Fruit fly (Drosophila melanogaster) whole organism, embryonic: ENCODE measurements around the gene Fign.
A peak's percentile ranks its signal among the peaks of the same experiment; 100 is the strongest.

ENCODE experiments used
- Atf3 ChIP-seq: fragments of 200-800 bp; sonication (Bioruptor generic); optimal IDR thresholded peaks from 3 replicates; lab custom pipeline; 2016; ENCODE audit warnings: missing biosample characterization, missing genetic modification characterization
- Bgb ChIP-seq: fragments of 200-800 bp; sonication (Bioruptor generic); IDR thresholded peaks from 2 replicates; pipeline ENCODE4 v1.3.6; 2022; ENCODE audit warnings: missing biosample characterization, missing genetic modification characterization; ENCODE audit not compliant: partially characterized antibody
- CG10267 ChIP-seq: fragments of 200-800 bp; sonication (Bioruptor generic); optimal IDR thresholded peaks from 2 replicates; lab custom pipeline; 2018; ENCODE audit warnings: missing biosample characterization, mild to moderate bottlenecking, missing genetic modification characterization, moderate library complexity
- CG11696 ChIP-seq: fragments of 200-800 bp; sonication (Bioruptor generic); IDR thresholded peaks from 2 replicates; pipeline ENCODE4 v1.3.6; 2022; ENCODE audit warnings: missing biosample characterization, missing genetic modification characterization
- CG11723 ChIP-seq: fragments of 200-800 bp; sonication (Bioruptor generic); optimal IDR thresholded peaks from 2 replicates; lab custom pipeline; 2017; ENCODE audit warnings: missing biosample characterization, mild to moderate bottlenecking, missing genetic modification characterization
- CG12104 ChIP-seq: fragments of 200-800 bp; sonication (Bioruptor generic); optimal IDR thresholded peaks from 3 replicates; lab custom pipeline; 2016; ENCODE audit warnings: missing biosample characterization, missing genetic modification characterization
- CG12155 ChIP-seq: fragments of 200-800 bp; sonication (Bioruptor generic); optimal IDR thresholded peaks from 3 replicates; lab custom pipeline; 2016; ENCODE audit warnings: missing biosample characterization, missing genetic modification characterization
- CG1602 ChIP-seq: fragments of 200-800 bp; sonication (Bioruptor generic); optimal IDR thresholded peaks from 3 replicates; lab custom pipeline; 2016; ENCODE audit warnings: missing biosample characterization, missing genetic modification characterization
- CG1832 ChIP-seq: fragments of 200-800 bp; sonication (Bioruptor generic); optimal IDR thresholded peaks from 2 replicates; lab custom pipeline; 2017; ENCODE audit warnings: missing biosample characterization, mild to moderate bottlenecking, missing genetic modification characterization, inconsistent platforms
- CG4820 ChIP-seq: fragments of 200-800 bp; sonication (Bioruptor generic); optimal IDR thresholded peaks from 3 replicates; lab custom pipeline; 2016; ENCODE audit warnings: missing biosample characterization, missing genetic modification characterization
- CG6765 ChIP-seq: fragments of 200-800 bp; sonication (Bioruptor generic); optimal IDR thresholded peaks from 3 replicates; lab custom pipeline; 2017; ENCODE audit warnings: missing biosample characterization, mild to moderate bottlenecking, missing genetic modification characterization
- CG6854 ChIP-seq: fragments of 200-800 bp; sonication (Bioruptor generic); optimal IDR thresholded peaks from 3 replicates; lab custom pipeline; 2017; ENCODE audit warnings: missing biosample characterization, mild to moderate bottlenecking, missing genetic modification characterization
- CG7928 ChIP-seq: fragments of 200-800 bp; sonication (Bioruptor generic); optimal IDR thresholded peaks from 2 replicates; lab custom pipeline; 2017; ENCODE audit warnings: missing biosample characterization, mild to moderate bottlenecking, missing genetic modification characterization
- CG8089 ChIP-seq: fragments of 200-800 bp; sonication (Bioruptor generic); optimal IDR thresholded peaks from 3 replicates; lab custom pipeline; 2016; ENCODE audit warnings: missing biosample characterization, missing genetic modification characterization
- CkIIα-i1 ChIP-seq: fragments of 200-800 bp; sonication (Bioruptor generic); IDR thresholded peaks from 2 replicates; pipeline ENCODE4 v1.3.6; 2022; ENCODE audit warnings: missing biosample characterization, missing genetic modification characterization
- Deaf1 ChIP-seq: fragments of 200-800 bp; optimal IDR thresholded peaks from 3 replicates; lab custom pipeline; 2019; ENCODE audit warnings: missing biosample characterization, mild to moderate bottlenecking, missing genetic modification characterization, moderate library complexity
- Elba2 ChIP-seq: fragments of 200-800 bp; sonication (Bioruptor generic); optimal IDR thresholded peaks from 3 replicates; lab custom pipeline; 2016; ENCODE audit warnings: missing biosample characterization, missing genetic modification characterization
- HLH3B ChIP-seq: fragments of 200-800 bp; sonication (Bioruptor generic); IDR thresholded peaks from 2 replicates; pipeline ENCODE4 v1.3.6; 2022; ENCODE audit warnings: missing biosample characterization, missing genetic modification characterization
- Hr39 ChIP-seq: fragments of >200 bp; optimal IDR thresholded peaks from 2 replicates; lab custom pipeline; 2017
- Lhr ChIP-seq: fragments of 200-800 bp; sonication (Bioruptor generic); optimal IDR thresholded peaks from 3 replicates; lab custom pipeline; 2017; ENCODE audit warnings: mild to moderate bottlenecking, missing biosample characterization, missing genetic modification reagents, missing genetic modification characterization
- NFAT ChIP-seq: fragments of 200-800 bp; sonication (Bioruptor generic); IDR thresholded peaks from 2 replicates; pipeline ENCODE4 v1.3.6; 2022; ENCODE audit warnings: missing biosample characterization, missing genetic modification characterization
- Rfx ChIP-seq: fragments of 200-800 bp; sonication (Bioruptor generic); IDR thresholded peaks from 2 replicates; pipeline ENCODE4 v1.3.6; 2022; ENCODE audit warnings: missing biosample characterization, missing genetic modification characterization
- Scr ChIP-seq: fragments of 200-800 bp; sonication (Bioruptor generic); IDR thresholded peaks from 2 replicates; pipeline ENCODE4 v1.3.6; 2022; ENCODE audit warnings: missing biosample characterization, missing genetic modification characterization; ENCODE audit not compliant: partially characterized antibody
- Vsx1 ChIP-seq: fragments of 200-800 bp; sonication (Bioruptor generic); optimal IDR thresholded peaks from 2 replicates; lab custom pipeline; 2017; ENCODE audit warnings: missing biosample characterization, mild to moderate bottlenecking, missing genetic modification characterization, missing genetic modification reagents
- Xbp1 ChIP-seq: fragments of 200-800 bp; sonication (Bioruptor generic); optimal IDR thresholded peaks from 3 replicates; lab custom pipeline; 2016; ENCODE audit warnings: missing biosample characterization, mild to moderate bottlenecking, missing genetic modification characterization
- al ChIP-seq: fragments of 200-800 bp; sonication (Bioruptor generic); IDR thresholded peaks from 2 replicates; pipeline ENCODE4 v1.3.6; 2022; ENCODE audit warnings: missing biosample characterization, missing genetic modification characterization
- amos ChIP-seq: fragments of 200-800 bp; sonication (Bioruptor generic); IDR thresholded peaks from 2 replicates; pipeline ENCODE4 v1.3.6; 2022; ENCODE audit warnings: missing biosample characterization, missing genetic modification characterization; ENCODE audit not compliant: partially characterized antibody
- aop ChIP-seq: fragments of 200-800 bp; sonication (Bioruptor generic); IDR thresholded peaks from 2 replicates; pipeline ENCODE4 v1.3.6; 2022; ENCODE audit warnings: missing biosample characterization, missing genetic modification characterization
- ara ChIP-seq: fragments of 200-800 bp; sonication (Bioruptor generic); IDR thresholded peaks from 2 replicates; pipeline ENCODE4 v1.3.6; 2022; ENCODE audit warnings: missing biosample characterization, missing genetic modification characterization
- cas ChIP-seq: fragments of 200-800 bp; sonication (Bioruptor generic); IDR thresholded peaks from 2 replicates; pipeline ENCODE4 v1.3.6; 2022; ENCODE audit warnings: missing biosample characterization, missing genetic modification characterization
- corto ChIP-seq: fragments of 200-800 bp; sonication (Bioruptor generic); optimal IDR thresholded peaks from 2 replicates; lab custom pipeline; 2016; ENCODE audit warnings: missing biosample characterization, mild to moderate bottlenecking, missing genetic modification characterization, moderate library complexity
- crp ChIP-seq, 2 experiments: fragments of 200-800 bp; sonication (Bioruptor generic); optimal IDR thresholded peaks; 2 replicates in 1 of 2; 3 replicates in 1 of 2; lab custom pipeline; 2017; ENCODE audit warnings: missing biosample characterization in 2 of 2, missing genetic modification characterization in 2 of 2, mild to moderate bottlenecking in 1 of 2, moderate library complexity in 1 of 2
- dimm ChIP-seq: fragments of 200-800 bp; sonication (Bioruptor generic); IDR thresholded peaks from 2 replicates; pipeline ENCODE4 v1.3.6; 2022; ENCODE audit warnings: missing biosample characterization, missing genetic modification characterization
- disco-r ChIP-seq: fragments of 200-800 bp; sonication (Bioruptor generic); optimal IDR thresholded peaks from 2 replicates; lab custom pipeline; 2016; ENCODE audit warnings: missing biosample characterization, missing genetic modification characterization
- ind ChIP-seq: fragments of 200-800 bp; sonication (Bioruptor generic); optimal IDR thresholded peaks from 3 replicates; lab custom pipeline; 2016; ENCODE audit warnings: missing biosample characterization, missing genetic modification characterization
- kni ChIP-seq: fragments of 200-800 bp; sonication (Bioruptor generic); optimal IDR thresholded peaks from 3 replicates; lab custom pipeline; 2017; ENCODE audit warnings: mild to moderate bottlenecking, missing biosample characterization, missing genetic modification reagents, missing genetic modification characterization
- lbe ChIP-seq: fragments of 200-800 bp; sonication (Bioruptor generic); optimal IDR thresholded peaks from 2 replicates; lab custom pipeline; 2016; ENCODE audit warnings: missing biosample characterization, mild to moderate bottlenecking, missing genetic modification characterization
- luna ChIP-seq: fragments of 200-800 bp; sonication (Bioruptor generic); optimal IDR thresholded peaks from 2 replicates; lab custom pipeline; 2016; ENCODE audit warnings: missing biosample characterization, missing genetic modification characterization
- otp ChIP-seq: fragments of 200-800 bp; sonication (Bioruptor generic); IDR thresholded peaks from 3 replicates; pipeline ENCODE4, ENCODE4 v1.3.6; 2022; ENCODE audit warnings: missing biosample characterization, missing genetic modification characterization
- p53 ChIP-seq: fragments of 200-800 bp; sonication (Bioruptor generic); optimal IDR thresholded peaks from 2 replicates; lab custom pipeline; 2016; ENCODE audit warnings: missing biosample characterization, missing genetic modification characterization
- pita ChIP-seq: fragments of 200-800 bp; sonication (Bioruptor generic); optimal IDR thresholded peaks from 2 replicates; lab custom pipeline; 2017; ENCODE audit warnings: missing biosample characterization, mild to moderate bottlenecking, missing genetic modification characterization
- rib ChIP-seq: fragments of 200-800 bp; sonication (Bioruptor generic); IDR thresholded peaks from 2 replicates; pipeline ENCODE4 v1.3.6; 2022; ENCODE audit warnings: missing biosample characterization, missing genetic modification characterization
- scrt ChIP-seq: fragments of 200-800 bp; sonication (Bioruptor generic); optimal IDR thresholded peaks from 2 replicates; lab custom pipeline; 2018; ENCODE audit warnings: missing biosample characterization, mild to moderate bottlenecking, missing genetic modification characterization, moderate library complexity
- shn ChIP-seq: fragments of 200-800 bp; sonication (Bioruptor generic); optimal IDR thresholded peaks from 3 replicates; lab custom pipeline; 2016; ENCODE audit warnings: missing biosample characterization, missing genetic modification characterization
- slp2 ChIP-seq: fragments of 200-800 bp; sonication (Bioruptor generic); optimal IDR thresholded peaks from 2 replicates; lab custom pipeline; 2016; ENCODE audit warnings: missing biosample characterization, missing genetic modification characterization
- sug ChIP-seq: fragments of 200-800 bp; optimal IDR thresholded peaks from 2 replicates; lab custom pipeline; 2019; ENCODE audit warnings: missing biosample characterization, mild to moderate bottlenecking, missing genetic modification characterization, moderate library complexity
- toy ChIP-seq: fragments of 200-800 bp; sonication (Bioruptor generic); IDR thresholded peaks from 2 replicates; pipeline ENCODE4 v1.3.6; 2022; ENCODE audit warnings: missing biosample characterization, missing genetic modification characterization
- tx ChIP-seq: fragments of 200-800 bp; sonication (Bioruptor generic); optimal IDR thresholded peaks from 2 replicates; lab custom pipeline; 2016; ENCODE audit warnings: missing biosample characterization, missing genetic modification characterization
- unc-4 ChIP-seq: fragments of 200-800 bp; sonication (Bioruptor generic); IDR thresholded peaks from 2 replicates; pipeline ENCODE4 v1.3.6; 2022; ENCODE audit warnings: missing biosample characterization, missing genetic modification characterization; ENCODE audit not compliant: partially characterized antibody
- usp ChIP-seq: fragments of >200 bp; optimal IDR thresholded peaks from 2 replicates; lab custom pipeline; 2017; ENCODE audit warnings: missing biosample characterization, missing genetic modification characterization

Fign gene

dm6 chr2L:3301755-3302499, 17.7 kb downstream of the Fign start (continued):
- TF ChIP-seq CG6854 (GFP tag; lab: Kevin White, UChicago) (peak; percentile 99), shn (peak; percentile 99), CG1832 (GFP tag; lab: Kevin White, UChicago) (no peak), Xbp1 (peak; percentile 100), CG4820 (peak; percentile 99), aop (GFP tag; lab: Robert Waterston, UW) (peak; percentile 99), Scr (GFP tag; lab: Robert Waterston, UW) (peak; percentile 36; the same call in 1 of the 2 replicates), HLH3B (peak; percentile 99), rib (GFP tag; lab: Robert Waterston, UW) (peak; percentile 100), CG6765 (peak; percentile 99), amos (peak; percentile 20; the same call in 1 of the 2 replicates), CG10267 (tag; lab: Kevin White, UChicago) (peak; percentile 97), NFAT (GFP tag; lab: Robert Waterston, UW) (peak; percentile 100), usp (GFP tag; lab: Kevin White, UChicago) (no peak), p53 (peak; percentile 99), corto (GFP tag; lab: Kevin White, UChicago) (peak; percentile 99), CG12155 (GFP tag; lab: Kevin White, UChicago) (peak; percentile 99), CG12104 (peak; percentile 99), scrt (GFP tag; lab: Kevin White, UChicago) (peak; percentile 99), ind (peak; percentile 100), disco-r (peak; percentile 99), kni (GFP tag; lab: Kevin White, UChicago) (peak; percentile 99), Lhr (GFP tag; lab: Kevin White, UChicago) (peak; percentile 99), pita (GFP tag; lab: Kevin White, UChicago) (no peak), crp (GFP tag; optimal IDR thresholded peaks at IDR 0.05; lab: Kevin White, UChicago) (peak; percentile 20 to 79), tx (peak; percentile 99), Atf3 (GFP tag; lab: Kevin White, UChicago) (peak; percentile 99), Hr39 (no peak), lbe (GFP tag; lab: Kevin White, UChicago) (peak; percentile 99), luna (GFP tag; lab: Kevin White, UChicago) (peak; percentile 99), Elba2 (peak; percentile 95), CG7928 (peak; percentile 90), Rfx (GFP tag; lab: Robert Waterston, UW) (peak; percentile 100), cas (GFP tag; lab: Robert Waterston, UW) (peak; percentile 99), slp2 (GFP tag; lab: Kevin White, UChicago) (peak; percentile 99), CG8089 (GFP tag; lab: Kevin White, UChicago) (peak; percentile 99), unc-4 (GFP tag; lab: Robert Waterston, UW) (peak; percentile 34; the same call in 1 of the 2 replicates), CG1602 (GFP tag; lab: Kevin White, UChicago) (peak; percentile 99), Vsx1 (GFP tag; lab: Kevin White, UChicago) (peak; percentile 99), al (GFP tag; lab: Robert Waterston, UW) (peak; percentile 99), CkIIα-i1 (GFP tag; lab: Robert Waterston, UW) (peak; percentile 93), Bgb (GFP tag; lab: Robert Waterston, UW) (no peak), sug (tag; lab: Kevin White, UChicago) (peak; percentile 100), Deaf1 (peak; percentile 91), toy (GFP tag; lab: Robert Waterston, UW) (peak; percentile 99), dimm (GFP tag; lab: Robert Waterston, UW) (peak; percentile 97), CG11723 (GFP tag; lab: Kevin White, UChicago) (peak; percentile 100), otp (GFP tag; lab: Robert Waterston, UW) (peak; percentile 99), CG11696 (peak; percentile 98), ara (peak; percentile 99)
